Worm (Caenorhabditis elegans): ENCODE measurements around the gene K08D8.2.

DNA sequence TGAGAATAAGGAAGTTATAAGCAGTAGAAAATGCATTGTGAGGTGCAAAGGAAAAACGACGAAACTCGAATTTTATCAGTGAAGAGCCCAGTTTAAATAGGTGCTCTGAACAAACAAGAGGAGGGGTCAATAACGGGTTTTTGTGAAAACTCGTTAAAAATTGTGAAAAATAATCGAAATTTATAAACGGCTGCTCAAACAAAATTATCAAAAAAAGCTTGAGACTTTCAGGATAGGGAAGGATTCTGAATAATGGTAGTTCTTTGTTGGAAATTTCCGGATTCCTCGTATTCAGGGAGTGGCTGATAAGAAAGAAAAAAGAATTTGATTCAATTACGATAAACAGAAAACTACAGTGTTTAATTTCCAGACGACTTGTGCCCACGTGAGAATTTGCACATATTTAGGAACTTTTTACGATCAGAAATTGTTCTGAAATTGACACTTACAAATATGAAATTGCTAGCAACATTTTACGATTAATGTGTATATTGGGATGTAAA, 31.4 kb upstream of the K08D8.2 start, which contains the start of gene clec-187:
- TF ChIP-seq skn-1 (tag; optimal IDR thresholded peaks at IDR 0.05) (no peak), nhr-237 (tag; optimal IDR thresholded peaks at IDR 0.05) (no peak), hif-1 (tag; optimal IDR thresholded peaks at IDR 0.05) (no peak), lsy-2 (tag; optimal IDR thresholded peaks at IDR 0.05) (no peak), unc-130 (GFP tag; optimal IDR thresholded peaks at IDR 0.05) (no peak), jun-1 (tag; optimal IDR thresholded peaks at IDR 0.05) (no peak), lin-13 (GFP tag; optimal IDR thresholded peaks at IDR 0.05) (no peak), fkh-10 (GFP tag; optimal IDR thresholded peaks at IDR 0.05) (no peak)
